Fruit fly (Drosophila melanogaster): ENCODE data around the gene js.

js gene

dm6 chr3R:16359098-16359497, 9.0 kb downstream of the js start, which contains the start of gene CG17931 (continued):
- TF ChIP-seq ftz-f1 (GFP tag; optimal IDR thresholded peaks at IDR 0.05) = peak; percentile 10
- TF ChIP-seq E2f2 (GFP tag; IDR thresholded peaks at IDR 0.05) = peak; percentile 91
- no peak for TF ChIP-seq cato (GFP tag; optimal IDR thresholded peaks at IDR 0.05; ENCODE audit: borderline replicate concordance)
- TF ChIP-seq Hmr (GFP tag; optimal IDR thresholded peaks at IDR 0.05) = peak; percentile 48
- TF ChIP-seq CG12391 (tag; optimal IDR thresholded peaks at IDR 0.05) = peak; percentile 36
- TF ChIP-seq repo (GFP tag; optimal IDR thresholded peaks at IDR 0.05) = no peak
- TF ChIP-seq CG33213 (GFP tag; optimal IDR thresholded peaks at IDR 0.05) = peak; percentile 35
- TF ChIP-seq Aef1 (GFP tag; IDR thresholded peaks at IDR 0.05) = no peak
- TF ChIP-seq stc (GFP tag; IDR thresholded peaks at IDR 0.05) = no peak
- TF ChIP-seq croc (GFP tag; conservative IDR thresholded peaks at IDR 0.05) = no peak
- TF ChIP-seq Meics (GFP tag; optimal IDR thresholded peaks at IDR 0.05) = no peak
- TF ChIP-seq HmgZ (tag; optimal IDR thresholded peaks at IDR 0.05) = peak; percentile 80
- no peak for TF ChIP-seq CG10565 (GFP tag; optimal IDR thresholded peaks at IDR 0.05)
- peak; percentile 78 for TF ChIP-seq CG2199 (GFP tag; IDR thresholded peaks at IDR 0.05)
- TF ChIP-seq bigmax (GFP tag; optimal IDR thresholded peaks at IDR 0.05) = peak; percentile 30
- TF ChIP-seq CG10959 (GFP tag; IDR thresholded peaks at IDR 0.05) = no peak
- no peak for TF ChIP-seq BtbVII (GFP tag; optimal IDR thresholded peaks at IDR 0.05)
- TF ChIP-seq Doc2 (GFP tag; IDR thresholded peaks at IDR 0.05) = no peak
- no peak for TF ChIP-seq shn (GFP tag; optimal IDR thresholded peaks at IDR 0.05)
- TF ChIP-seq row (GFP tag; IDR thresholded peaks at IDR 0.05) = no peak
- no peak for TF ChIP-seq en (GFP tag; optimal IDR thresholded peaks at IDR 0.05)
- no peak for TF ChIP-seq Spps (tag; optimal IDR thresholded peaks at IDR 0.05)
- TF ChIP-seq CG6791 (GFP tag; IDR thresholded peaks at IDR 0.05; ENCODE audit: partially characterized antibody) = no peak
- TF ChIP-seq CG31388 (GFP tag; optimal IDR thresholded peaks at IDR 0.05) = no peak
- no peak for TF ChIP-seq CG11695 (GFP tag; IDR thresholded peaks at IDR 0.05)
- TF ChIP-seq CG12744 (GFP tag; optimal IDR thresholded peaks at IDR 0.05) = no peak
- no peak for TF ChIP-seq ase (GFP tag; IDR thresholded peaks at IDR 0.05)
- TF ChIP-seq Usf (GFP tag; optimal IDR thresholded peaks at IDR 0.05) = no peak
- no peak for TF ChIP-seq CG4424 (GFP tag; optimal IDR thresholded peaks at IDR 0.05)
- TF ChIP-seq inv (GFP tag; IDR thresholded peaks at IDR 0.05; ENCODE audit: partially characterized antibody) = no peak
- no peak for TF ChIP-seq chm (GFP tag; IDR thresholded peaks at IDR 0.05)
- no peak for TF ChIP-seq Ada2b (GFP tag; IDR thresholded peaks at IDR 0.05)
- TF ChIP-seq nom (GFP tag; optimal IDR thresholded peaks at IDR 0.05) = no peak
- peak; percentile 97 for TF ChIP-seq CG4617 (GFP tag; optimal IDR thresholded peaks at IDR 0.05; ENCODE audit: borderline replicate concordance)
- no peak for TF ChIP-seq cad (GFP tag; optimal IDR thresholded peaks at IDR 0.05)
- no peak for TF ChIP-seq sug (tag; optimal IDR thresholded peaks at IDR 0.05)
- TF ChIP-seq CG12299 (tag; optimal IDR thresholded peaks at IDR 0.05) = no peak
- TF ChIP-seq vnd (GFP tag; IDR thresholded peaks at IDR 0.05; ENCODE audit: partially characterized antibody) = no peak
- no peak for TF ChIP-seq CG18011 (GFP tag; optimal IDR thresholded peaks at IDR 0.05)
- peak; percentile 21 for TF ChIP-seq lilli (GFP tag; optimal IDR thresholded peaks at IDR 0.05)
- no peak for TF ChIP-seq CG4707 (GFP tag; optimal IDR thresholded peaks at IDR 0.05)
- no peak for TF ChIP-seq pho (GFP tag; optimal IDR thresholded peaks at IDR 0.05)
- TF ChIP-seq slou (GFP tag; optimal IDR thresholded peaks at IDR 0.05) = no peak
- no peak for TF ChIP-seq GATAe (GFP tag; conservative IDR thresholded peaks at IDR 0.05)
- TF ChIP-seq CG34422 (GFP tag; IDR thresholded peaks at IDR 0.05) = no peak
- TF ChIP-seq CG12104 (GFP tag; optimal IDR thresholded peaks at IDR 0.05) = no peak
- no peak for TF ChIP-seq Hey (tag; optimal IDR thresholded peaks at IDR 0.05)
- TF ChIP-seq Sry-β (GFP tag; optimal IDR thresholded peaks at IDR 0.05) = no peak
- no peak for TF ChIP-seq nau (GFP tag; optimal IDR thresholded peaks at IDR 0.05)
- TF ChIP-seq Hr39 (optimal IDR thresholded peaks at IDR 0.05) = no peak
- TF ChIP-seq nerfin-2 (GFP tag; IDR thresholded peaks at IDR 0.05; ENCODE audit: partially characterized antibody) = no peak
- no peak for TF ChIP-seq CG5180 (GFP tag; optimal IDR thresholded peaks at IDR 0.05)
